Worm (Caenorhabditis elegans) whole organism, L2 larva: ENCODE data around the gene sra-27.
A peak's percentile ranks its signal among the peaks of the same experiment; 100 is the strongest.

ENCODE experiments used
- F13H6.1 ChIP-seq: sonication (generic microtip); optimal IDR thresholded peaks from 2 replicates; lab custom pipeline; 2016; ENCODE audit warnings: missing genetic modification characterization, missing compliant biosample characterization
- ZK546.5 ChIP-seq: sonication (generic microtip); optimal IDR thresholded peaks from 2 replicates; lab custom pipeline; 2017; ENCODE audit warnings: missing biosample characterization, missing genetic modification characterization
- alr-1 ChIP-seq: fragments of 150-350 bp; optimal IDR thresholded peaks from 2 replicates; lab custom pipeline; 2014; ENCODE audit warnings: missing biosample characterization, missing genetic modification characterization
- aly-2 ChIP-seq: fragments of 150-350 bp; optimal IDR thresholded peaks from 2 replicates; lab custom pipeline; 2014; ENCODE audit warnings: missing biosample characterization, missing genetic modification characterization
- ama-1 ChIP-seq: fragments of 150-350 bp; optimal IDR thresholded peaks from 2 replicates; lab custom pipeline; 2018; ENCODE audit warnings: inconsistent platforms
- blmp-1 ChIP-seq: sonication (generic microtip); optimal IDR thresholded peaks from 2 replicates; lab custom pipeline; 2017; ENCODE audit warnings: missing genetic modification characterization, mild to moderate bottlenecking, missing compliant biosample characterization, antibody characterized with exemption, moderate library complexity; ENCODE audit not compliant: insufficient read depth
- crh-2 ChIP-seq: sonication (generic microtip); optimal IDR thresholded peaks from 2 replicates; lab custom pipeline; 2017; ENCODE audit warnings: missing biosample characterization, missing genetic modification characterization
- fos-1 ChIP-seq: fragments of 150-350 bp; optimal IDR thresholded peaks from 2 replicates; lab custom pipeline; 2014; ENCODE audit warnings: missing biosample characterization, missing genetic modification characterization
- gmeb-1 ChIP-seq: fragments of 150-350 bp; optimal IDR thresholded peaks from 2 replicates; lab custom pipeline; 2014; ENCODE audit warnings: missing biosample characterization, missing genetic modification characterization
- lin-11 ChIP-seq: fragments of 150-350 bp; sonication (generic microtip); optimal IDR thresholded peaks from 2 replicates; lab custom pipeline; 2014; ENCODE audit warnings: missing biosample characterization, missing genetic modification characterization, inconsistent platforms, mixed read lengths
- lin-13 ChIP-seq: fragments of 150-350 bp; optimal IDR thresholded peaks from 2 replicates; lab custom pipeline; 2014; ENCODE audit warnings: missing biosample characterization, missing genetic modification reagents, missing genetic modification characterization
- lin-39 ChIP-seq: fragments of 150-350 bp; optimal IDR thresholded peaks from 2 replicates; lab custom pipeline; 2014; ENCODE audit warnings: missing biosample characterization, missing genetic modification reagents, missing genetic modification characterization
- lsy-2 ChIP-seq, 2 experiments: fragments of 150-350 bp in 1 of 2; sonication (generic microtip) in 1 of 2; optimal IDR thresholded peaks; 2 replicates each; lab custom pipeline; 2014 to 2017; ENCODE audit warnings: missing biosample characterization in 2 of 2, missing genetic modification characterization in 2 of 2
- mbf-1 ChIP-seq: sonication (generic microtip); optimal IDR thresholded peaks from 2 replicates; lab custom pipeline; 2017; ENCODE audit warnings: missing biosample characterization, missing genetic modification characterization
- mdl-1 ChIP-seq, 2 experiments: fragments of 150-350 bp in 1 of 2; sonication (generic microtip) in 1 of 2; optimal IDR thresholded peaks; 2 replicates each; lab custom pipeline; 2017; ENCODE audit warnings: missing biosample characterization in 2 of 2, missing genetic modification characterization in 2 of 2
- nhr-10 ChIP-seq: sonication (generic microtip); optimal IDR thresholded peaks from 2 replicates; lab custom pipeline; 2017; ENCODE audit warnings: missing biosample characterization, missing genetic modification characterization
- nhr-129 ChIP-seq: fragments of 150-350 bp; optimal IDR thresholded peaks from 2 replicates; lab custom pipeline; 2014; ENCODE audit warnings: missing biosample characterization, missing genetic modification characterization
- nhr-21 ChIP-seq: fragments of 150-350 bp; optimal IDR thresholded peaks from 2 replicates; lab custom pipeline; 2014; ENCODE audit warnings: missing biosample characterization, missing genetic modification characterization
- nhr-23 ChIP-seq: fragments of 150-350 bp; optimal IDR thresholded peaks from 2 replicates; lab custom pipeline; 2014; ENCODE audit warnings: missing biosample characterization, missing genetic modification reagents, missing genetic modification characterization
- nhr-25 ChIP-seq: fragments of 150-350 bp; sonication (generic microtip); optimal IDR thresholded peaks from 3 replicates; lab custom pipeline; 2014; ENCODE audit warnings: missing biosample characterization, missing genetic modification characterization
- nhr-77 ChIP-seq: fragments of 150-350 bp; optimal IDR thresholded peaks from 2 replicates; lab custom pipeline; 2014; ENCODE audit warnings: missing biosample characterization, missing genetic modification characterization
- sma-3 ChIP-seq: sonication (generic microtip); optimal IDR thresholded peaks from 2 replicates; lab custom pipeline; 2016; ENCODE audit warnings: missing genetic modification reagents, missing genetic modification characterization, missing compliant biosample characterization
- sma-9 ChIP-seq, 2 experiments: fragments of 150-350 bp in 1 of 2; sonication (generic microtip) in 1 of 2; optimal IDR thresholded peaks; 2 replicates each; lab custom pipeline; 2014 to 2016; ENCODE audit warnings: missing genetic modification characterization in 2 of 2, mild to moderate bottlenecking in 1 of 2, missing biosample characterization in 1 of 2, missing compliant biosample characterization in 1 of 2, missing genetic modification reagents in 1 of 2, moderate library complexity in 1 of 2
- snpc-4 ChIP-seq: fragments of 150-350 bp; optimal IDR thresholded peaks from 2 replicates; lab custom pipeline; 2014; ENCODE audit warnings: missing biosample characterization, missing genetic modification characterization
- unc-39 ChIP-seq: fragments of 150-350 bp; optimal IDR thresholded peaks from 2 replicates; lab custom pipeline; 2014; ENCODE audit warnings: missing biosample characterization, missing genetic modification characterization
- unc-55 ChIP-seq: fragments of 150-350 bp; sonication (generic microtip); optimal IDR thresholded peaks from 3 replicates; lab custom pipeline; 2014; ENCODE audit warnings: missing biosample characterization, missing genetic modification reagents, missing genetic modification characterization
- unc-62 ChIP-seq: fragments of 150-350 bp; optimal IDR thresholded peaks from 2 replicates; lab custom pipeline; 2014; ENCODE audit warnings: missing biosample characterization, missing genetic modification reagents, missing genetic modification characterization
- ztf-11 ChIP-seq: sonication (generic microtip); optimal IDR thresholded peaks from 2 replicates; lab custom pipeline; 2017; ENCODE audit warnings: missing biosample characterization, missing genetic modification characterization
- ztf-4 ChIP-seq: fragments of 150-350 bp; optimal IDR thresholded peaks from 2 replicates; lab custom pipeline; 2014; ENCODE audit warnings: missing biosample characterization, missing genetic modification characterization

Gene sra-27

ce11 chrII:6614500-6614899 is 45.7 kb downstream of the sra-27 start:
- TF ChIP-seq ZK546.5 (tag; lab: Kevin White, UChicago) (no peak), fos-1 (tag; lab: Kevin White, UChicago) (peak; percentile 18)

ce11 chrII:6615232-6616029 is 46.6 kb downstream of the sra-27 start:
- TF ChIP-seq lin-39 (no peak), lin-11 (tag; lab: Kevin White, UChicago) (no peak), nhr-10 (tag; lab: Kevin White, UChicago) (no peak), crh-2 (peak; percentile 41), fos-1 (tag; lab: Kevin White, UChicago) (peak; percentile 92), mbf-1 (tag; lab: Kevin White, UChicago) (no peak), mdl-1 (tag; optimal IDR thresholded peaks at IDR 0.05; lab: Kevin White, UChicago) (no peak), snpc-4 (no peak), ztf-4 (no peak), nhr-25 (no peak), alr-1 (tag; lab: Kevin White, UChicago) (no peak), unc-55 (GFP tag; lab: Kevin White, UChicago) (no peak), lin-13 (GFP tag; lab: Kevin White, UChicago) (no peak), blmp-1 (tag; lab: Kevin White, UChicago) (no peak), nhr-23 (no peak), nhr-21 (no peak), unc-62 (GFP tag; lab: Kevin White, UChicago) (no peak), sma-3 (GFP tag; lab: Kevin White, UChicago) (no peak), ama-1 (lab: Kevin White, UChicago) (no peak), unc-39 (tag; lab: Kevin White, UChicago) (no peak), ztf-11 (tag; lab: Kevin White, UChicago) (no peak), F13H6.1 (tag; lab: Kevin White, UChicago) (peak; percentile 67), nhr-129 (tag; lab: Kevin White, UChicago) (peak; percentile 12), sma-9 (GFP tag; optimal IDR thresholded peaks at IDR 0.05; lab: Kevin White, UChicago) (peak; percentile 29), sma-9 (tag; optimal IDR thresholded peaks at IDR 0.05; lab: Kevin White, UChicago) (no peak)

- peak; percentile 85 for TF ChIP-seq fos-1 (tag; lab: Kevin White, UChicago)
- peak; percentile 38 for TF ChIP-seq sma-9 (GFP tag; optimal IDR thresholded peaks at IDR 0.05; lab: Kevin White, UChicago)
- no peak for TF ChIP-seq sma-9 (tag; optimal IDR thresholded peaks at IDR 0.05; lab: Kevin White, UChicago)
- no peak for TF ChIP-seq aly-2 (tag; lab: Kevin White, UChicago)
- TF ChIP-seq gmeb-1 (tag; lab: Kevin White, UChicago): no peak
These were observed 47.3 kb downstream of the sra-27 start for ce11 chrII:6616135-6616534.

ce11 chrII:6616770-6617169 is 48.0 kb downstream of the sra-27 start, which contains the start of gene klf-3:
klf-3 (plus strand) TSS chrII:6616878.
- TF ChIP-seq blmp-1 (tag; lab: Kevin White, UChicago) (peak; percentile 1), fos-1 (tag; lab: Kevin White, UChicago) (no peak)
- TF ChIP-seq, all 48 proteins: peak for 1

- TF ChIP-seq blmp-1 (tag; lab: Kevin White, UChicago): peak; percentile 7
- peak; percentile 53 for TF ChIP-seq nhr-25
- TF ChIP-seq sma-9 (GFP tag; optimal IDR thresholded peaks at IDR 0.05; lab: Kevin White, UChicago): peak; percentile 22
- TF ChIP-seq sma-9 (tag; optimal IDR thresholded peaks at IDR 0.05; lab: Kevin White, UChicago): no peak
- no peak for TF ChIP-seq nhr-77
- TF ChIP-seq sma-3 (GFP tag; lab: Kevin White, UChicago): peak; percentile 14
- TF ChIP-seq nhr-21: peak; percentile 6
- TF ChIP-seq lsy-2 (tag; optimal IDR thresholded peaks at IDR 0.05; lab: Kevin White, UChicago): no peak
These were observed 50.2 kb downstream of the sra-27 start for ce11 chrII:6619007-6619406.
